Fruit fly (Drosophila melanogaster): ENCODE data around the gene CG10237.

CG10237 gene

dm6 chr2L:19421573-19421972 lies 21.0 kb downstream of the CG10237 start (continued):
- TF ChIP-seq psq (GFP tag; optimal IDR thresholded peaks at IDR 0.05) (no peak), Gsc (GFP tag; IDR thresholded peaks at IDR 0.05) (no peak), GATAe (GFP tag; conservative IDR thresholded peaks at IDR 0.05) (peak; percentile 62), CG5245 (GFP tag; optimal IDR thresholded peaks at IDR 0.05) (no peak), CG11085 (GFP tag; IDR thresholded peaks at IDR 0.05) (no peak), ham (GFP tag; IDR thresholded peaks at IDR 0.05) (no peak), Nf-YB (GFP tag; optimal IDR thresholded peaks at IDR 0.05) (peak; percentile 65), grn (GFP tag; optimal IDR thresholded peaks at IDR 0.05) (peak; percentile 12), pan (optimal IDR thresholded peaks at IDR 0.05) (no peak), pan (GFP tag; optimal IDR thresholded peaks at IDR 0.05 in 1 of 2, IDR thresholded peaks at IDR 0.05 in 1 of 2) (no peak)

dm6 chr2L:19418872-19419271 lies 23.7 kb downstream of the CG10237 start, which contains the start of gene lectin-37Db:
Gene lectin-37Db (plus strand): TSS chr2L:19419075.
- TF ChIP-seq Gsc (GFP tag; IDR thresholded peaks at IDR 0.05) = no peak
- peak; percentile 56 for TF ChIP-seq Ets65A (GFP tag)

- TF ChIP-seq CG8359 (GFP tag; optimal IDR thresholded peaks at IDR 0.05; ENCODE audit: borderline replicate concordance) (no peak), CG7745 (tag; optimal IDR thresholded peaks at IDR 0.05) (no peak), CkIIα-i1 (GFP tag; IDR thresholded peaks at IDR 0.05) (no peak), tap (tag; optimal IDR thresholded peaks at IDR 0.05) (no peak), Asciz (GFP tag; optimal IDR thresholded peaks at IDR 0.05) (no peak), CG34224 (GFP tag; IDR thresholded peaks at IDR 0.05; ENCODE audit: partially characterized antibody) (no peak), cad (GFP tag; optimal IDR thresholded peaks at IDR 0.05) (no peak), CG33213 (GFP tag; optimal IDR thresholded peaks at IDR 0.05) (no peak), CG6813 (GFP tag; optimal IDR thresholded peaks at IDR 0.05) (no peak), az2 (GFP tag; optimal IDR thresholded peaks at IDR 0.05) (no peak), dpn (GFP tag; optimal IDR thresholded peaks at IDR 0.05) (no peak), Atf-2 (GFP tag; optimal IDR thresholded peaks at IDR 0.05) (no peak), CG15514 (GFP tag; optimal IDR thresholded peaks at IDR 0.05) (no peak), NC2β (GFP tag; optimal IDR thresholded peaks at IDR 0.05) (no peak), nom (GFP tag; optimal IDR thresholded peaks at IDR 0.05) (no peak), ato (GFP tag; IDR thresholded peaks at IDR 0.05; ENCODE audit: partially characterized antibody) (no peak), twi (tag; optimal IDR thresholded peaks at IDR 0.05) (no peak), CG13775 (GFP tag; optimal IDR thresholded peaks at IDR 0.05) (no peak), CG34376 (GFP tag; optimal IDR thresholded peaks at IDR 0.05) (no peak)
Observed at dm6 chr2L:19418017-19418416, 24.5 kb downstream of the CG10237 start, which contains the start of gene lectin-37Da. Gene lectin-37Da (plus strand): TSS chr2L:19418317.

- TF ChIP-seq pan (optimal IDR thresholded peaks at IDR 0.05) = no peak
- TF ChIP-seq pan (GFP tag; optimal IDR thresholded peaks at IDR 0.05 in 1 of 2, IDR thresholded peaks at IDR 0.05 in 1 of 2) = peak in 1 of 2 experiments; percentile 88
- TF ChIP-seq CG31365 (tag; optimal IDR thresholded peaks at IDR 0.05) = peak; percentile 52
- peak; percentile 85 for TF ChIP-seq Ptx1 (GFP tag; IDR thresholded peaks at IDR 0.05)
- TF ChIP-seq so (GFP tag; IDR thresholded peaks at IDR 0.05) = peak; percentile 83; the same call in 2 of the 3 replicates
- no peak; the same call in 1 of the 2 replicates for TF ChIP-seq ro (GFP tag; IDR thresholded peaks at IDR 0.05)
- peak; percentile 92 for TF ChIP-seq Awh (GFP tag; IDR thresholded peaks at IDR 0.05)
- TF ChIP-seq exex (tag; optimal IDR thresholded peaks at IDR 0.05) = peak; percentile 24
- TF ChIP-seq kah (GFP tag; optimal IDR thresholded peaks at IDR 0.05) = peak; percentile 69
- no peak for TF ChIP-seq pzg (GFP tag; optimal IDR thresholded peaks at IDR 0.05)
- TF ChIP-seq Ravus (GFP tag; IDR thresholded peaks at IDR 0.05) = peak; percentile 61
- TF ChIP-seq CG11456 (GFP tag; IDR thresholded peaks at IDR 0.05) = peak; percentile 82
- peak; percentile 15 for TF ChIP-seq Elba2 (GFP tag; optimal IDR thresholded peaks at IDR 0.05)
- TF ChIP-seq CG15269 (tag; optimal IDR thresholded peaks at IDR 0.05) = peak; percentile 90
- TF ChIP-seq CG5953 (GFP tag; IDR thresholded peaks at IDR 0.05) = peak; percentile 76
- 0 out of 2 replicates have a peak, but pooled peaks have one; percentile 39 for TF ChIP-seq Adf1 (GFP tag; IDR thresholded peaks at IDR 0.05)
- no peak for TF ChIP-seq Dref (GFP tag; IDR thresholded peaks at IDR 0.05)
- peak; percentile 92 for TF ChIP-seq vvl (GFP tag; IDR thresholded peaks at IDR 0.05)
Observed at dm6 chr2L:19416602-19417497, 25.7 kb downstream of the CG10237 start, which contains the start of gene Lectin-galC1. Gene Lectin-galC1 (plus strand): TSS chr2L:19417447.
